Fruit fly (Drosophila melanogaster): ENCODE measurements around the gene CG2691.
A peak's percentile ranks its signal among the peaks of the same experiment; 100 is the strongest.

- TF ChIP-seq Snoo (tag; optimal IDR thresholded peaks at IDR 0.05) (no peak), CG14655 (GFP tag; optimal IDR thresholded peaks at IDR 0.05) (no peak), rn (GFP tag; IDR thresholded peaks at IDR 0.05) (no peak), Ets98B (GFP tag; IDR thresholded peaks at IDR 0.05) (no peak), EcR (GFP tag; optimal IDR thresholded peaks at IDR 0.05) (no peak), CG32121 (GFP tag; IDR thresholded peaks at IDR 0.05) (no peak), CG13204 (GFP tag; optimal IDR thresholded peaks at IDR 0.05) (no peak), Pif1B (GFP tag; optimal IDR thresholded peaks at IDR 0.05) (peak; percentile 6), CG4496 (GFP tag; IDR thresholded peaks at IDR 0.05) (peak; percentile 55; the same call in 1 of the 3 replicates), CG8301 (tag; optimal IDR thresholded peaks at IDR 0.05) (peak; percentile 35), D1 (tag; optimal IDR thresholded peaks at IDR 0.05) (no peak), CG12605 (GFP tag; IDR thresholded peaks at IDR 0.05) (0 out of 2 replicates have a peak, but pooled peaks have one; percentile 13), fd96Ca (GFP tag; IDR thresholded peaks at IDR 0.05) (no peak)
Observed at dm6 chrX:13626579-13626894, 2.3 kb upstream of the CG2691 start.
